2 fruit fly cellular contexts compared by ENCODE assay signal in genomic region chr3R:14311027-14311426, dm6.
TF ChIP-seq lines count a peak whose summit lies in the region.

No protein-coding gene starts in this region.

TF ChIP-seq in whole organism, embryonic, 481 proteins besides CTCF, POLR2A, EP300 and RAD21 (continued from another document and continues in another):
- no peak for TF ChIP-seq HLH54F (GFP tag; optimal IDR thresholded peaks at IDR 0.05; lab: Kevin White, UChicago)
- TF ChIP-seq CG15011 (GFP tag; optimal IDR thresholded peaks at IDR 0.05; lab: Kevin White, UChicago), result no peak
- no peak for TF ChIP-seq CG6254 (GFP tag; optimal IDR thresholded peaks at IDR 0.05; lab: Kevin White, UChicago)
- no peak for TF ChIP-seq CG8359 (GFP tag; optimal IDR thresholded peaks at IDR 0.05; lab: Kevin White, UChicago; ENCODE audit: borderline replicate concordance)
- no peak for TF ChIP-seq CG8281 (tag; optimal IDR thresholded peaks at IDR 0.05; lab: Kevin White, UChicago)
- no peak for TF ChIP-seq sob (GFP tag; IDR thresholded peaks at IDR 0.05; lab: Robert Waterston, UW)
- TF ChIP-seq ttk (GFP tag; IDR thresholded peaks at IDR 0.05; lab: Robert Waterston, UW), result no peak
- no peak for TF ChIP-seq MESR4 (GFP tag; optimal IDR thresholded peaks at IDR 0.05; lab: Kevin White, UChicago)
- TF ChIP-seq CG12219 (GFP tag; optimal IDR thresholded peaks at IDR 0.05; lab: Kevin White, UChicago), result no peak
- TF ChIP-seq Blimp-1 (GFP tag; optimal IDR thresholded peaks at IDR 0.05; lab: Kevin White, UChicago), result peak; percentile 40
- peak; percentile 48 for TF ChIP-seq al (GFP tag; IDR thresholded peaks at IDR 0.05; lab: Robert Waterston, UW)
- peak; percentile 41 for TF ChIP-seq CG2120 (GFP tag; optimal IDR thresholded peaks at IDR 0.05; lab: Kevin White, UChicago)
- TF ChIP-seq Rfx (GFP tag; IDR thresholded peaks at IDR 0.05; lab: Robert Waterston, UW), result peak; percentile 78
- TF ChIP-seq gem (tag; optimal IDR thresholded peaks at IDR 0.05; lab: Kevin White, UChicago), result peak; percentile 54
- TF ChIP-seq CG10979 (tag; optimal IDR thresholded peaks at IDR 0.05; lab: Kevin White, UChicago), result peak; percentile 38
- no peak for TF ChIP-seq hb (GFP tag; IDR thresholded peaks at IDR 0.05; lab: Robert Waterston, UW; ENCODE audit: partially characterized antibody)
- TF ChIP-seq CG2129 (GFP tag; IDR thresholded peaks at IDR 0.05; lab: Robert Waterston, UW; ENCODE audit: partially characterized antibody), result no peak
- TF ChIP-seq Rx (GFP tag; IDR thresholded peaks at IDR 0.05; lab: Robert Waterston, UW), result no peak
- TF ChIP-seq vnd (GFP tag; IDR thresholded peaks at IDR 0.05; lab: Robert Waterston, UW; ENCODE audit: partially characterized antibody), result no peak
- no peak for TF ChIP-seq CG16813 (GFP tag; IDR thresholded peaks at IDR 0.05; lab: Robert Waterston, UW; ENCODE audit: partially characterized antibody)
- TF ChIP-seq CG12104 (GFP tag; optimal IDR thresholded peaks at IDR 0.05; lab: Kevin White, UChicago), result no peak
- TF ChIP-seq Sry-δ (GFP tag; optimal IDR thresholded peaks at IDR 0.05; lab: Kevin White, UChicago), result no peak
- no peak for TF ChIP-seq Sox102F (GFP tag; optimal IDR thresholded peaks at IDR 0.05; lab: Kevin White, UChicago)
- TF ChIP-seq CHES-1-like (GFP tag; optimal IDR thresholded peaks at IDR 0.05; lab: Kevin White, UChicago), result no peak
- no peak for TF ChIP-seq unc-4 (GFP tag; IDR thresholded peaks at IDR 0.05; lab: Robert Waterston, UW; ENCODE audit: partially characterized antibody)
- TF ChIP-seq Lim3 (GFP tag; IDR thresholded peaks at IDR 0.05; lab: Robert Waterston, UW), result no peak
- no peak for TF ChIP-seq CG6854 (GFP tag; optimal IDR thresholded peaks at IDR 0.05; lab: Kevin White, UChicago)
- no peak for TF ChIP-seq CG12236 (GFP tag; optimal IDR thresholded peaks at IDR 0.05; lab: Kevin White, UChicago)
- no peak for TF ChIP-seq CG8478 (optimal IDR thresholded peaks at IDR 0.05; lab: Kevin White, UChicago)
- TF ChIP-seq Optix (GFP tag; IDR thresholded peaks at IDR 0.05; lab: Robert Waterston, UW), result no peak
- no peak for TF ChIP-seq fd96Cb (tag; optimal IDR thresholded peaks at IDR 0.05; lab: Kevin White, UChicago)
- TF ChIP-seq dmrt99B (tag; optimal IDR thresholded peaks at IDR 0.05; lab: Kevin White, UChicago), result no peak
- TF ChIP-seq Ravus (GFP tag; IDR thresholded peaks at IDR 0.05; lab: Robert Waterston, UW), result no peak
- TF ChIP-seq CG3407 (GFP tag; optimal IDR thresholded peaks at IDR 0.05; lab: Kevin White, UChicago), result no peak
- TF ChIP-seq CG4282 (GFP tag; optimal IDR thresholded peaks at IDR 0.05; lab: Kevin White, UChicago), result no peak
- TF ChIP-seq jumu (GFP tag; optimal IDR thresholded peaks at IDR 0.05; lab: Kevin White, UChicago), result peak; percentile 5
- TF ChIP-seq CG15073 (GFP tag; optimal IDR thresholded peaks at IDR 0.05; lab: Kevin White, UChicago), result no peak
- TF ChIP-seq CG17359 (tag; optimal IDR thresholded peaks at IDR 0.05; lab: Kevin White, UChicago), result no peak
- TF ChIP-seq salm (tag; optimal IDR thresholded peaks at IDR 0.05; lab: Kevin White, UChicago), result no peak
- no peak for TF ChIP-seq CG32767 (GFP tag; IDR thresholded peaks at IDR 0.05; lab: Robert Waterston, UW)
- no peak for TF ChIP-seq sr (GFP tag; IDR thresholded peaks at IDR 0.05; lab: Robert Waterston, UW)
- TF ChIP-seq Elba2 (GFP tag; optimal IDR thresholded peaks at IDR 0.05; lab: Kevin White, UChicago), result no peak
- TF ChIP-seq D (optimal IDR thresholded peaks at IDR 0.05; lab: Kevin White, UChicago), result no peak
- no peak for TF ChIP-seq D (GFP tag; optimal IDR thresholded peaks at IDR 0.05; lab: Kevin White, UChicago)
- TF ChIP-seq Dp (GFP tag; optimal IDR thresholded peaks at IDR 0.05; lab: Kevin White, UChicago), result no peak
- no peak for TF ChIP-seq Lpt (GFP tag; optimal IDR thresholded peaks at IDR 0.05; lab: Kevin White, UChicago)
- TF ChIP-seq nau (GFP tag; optimal IDR thresholded peaks at IDR 0.05; lab: Kevin White, UChicago), result no peak
- TF ChIP-seq CG4424 (GFP tag; optimal IDR thresholded peaks at IDR 0.05; lab: Kevin White, UChicago), result no peak
- TF ChIP-seq knrl (GFP tag; IDR thresholded peaks at IDR 0.05; lab: Robert Waterston, UW; ENCODE audit: partially characterized antibody), result no peak
- TF ChIP-seq toy (GFP tag; IDR thresholded peaks at IDR 0.05; lab: Robert Waterston, UW), result no peak
- TF ChIP-seq pho (GFP tag; optimal IDR thresholded peaks at IDR 0.05; lab: Kevin White, UChicago), result no peak
- peak; percentile 33; the same call in 1 of the 2 replicates for TF ChIP-seq danr (GFP tag; IDR thresholded peaks at IDR 0.05; lab: Robert Waterston, UW)
- TF ChIP-seq row (GFP tag; IDR thresholded peaks at IDR 0.05; lab: Robert Waterston, UW), result peak; percentile 45; the same call in 2 of the 3 replicates
- no peak for TF ChIP-seq sc (optimal IDR thresholded peaks at IDR 0.05; lab: Kevin White, UChicago)
- TF ChIP-seq sc (GFP tag; optimal IDR thresholded peaks at IDR 0.05; lab: Kevin White, UChicago), result no peak
- no peak for TF ChIP-seq Oli (tag; optimal IDR thresholded peaks at IDR 0.05; lab: Kevin White, UChicago)
- TF ChIP-seq gro (GFP tag; optimal IDR thresholded peaks at IDR 0.05; lab: Kevin White, UChicago), result peak; percentile 30
- no peak for TF ChIP-seq prd (optimal IDR thresholded peaks at IDR 0.05; lab: Kevin White, UChicago)
- peak; percentile 45; the same call in 1 of the 3 replicates for TF ChIP-seq prd (GFP tag; IDR thresholded peaks at IDR 0.05; lab: Robert Waterston, UW)
- TF ChIP-seq Jarid2 (GFP tag; optimal IDR thresholded peaks at IDR 0.05; lab: Kevin White, UChicago), result no peak
- no peak for TF ChIP-seq CG12769 (tag; optimal IDR thresholded peaks at IDR 0.05; lab: Kevin White, UChicago)
- no peak for TF ChIP-seq gsb (GFP tag; IDR thresholded peaks at IDR 0.05; lab: Robert Waterston, UW)
- no peak for TF ChIP-seq ftz-f1 (GFP tag; optimal IDR thresholded peaks at IDR 0.05; lab: Kevin White, UChicago)
- peak; percentile 75 for TF ChIP-seq CG32532 (GFP tag; IDR thresholded peaks at IDR 0.05; lab: Robert Waterston, UW)
- no peak for TF ChIP-seq ham (GFP tag; IDR thresholded peaks at IDR 0.05; lab: Robert Waterston, UW)
- TF ChIP-seq Dip3 (GFP tag; optimal IDR thresholded peaks at IDR 0.05; lab: Kevin White, UChicago), result peak; percentile 9
- no peak for TF ChIP-seq dimm (GFP tag; IDR thresholded peaks at IDR 0.05; lab: Robert Waterston, UW)
- no peak for TF ChIP-seq sqz (GFP tag; optimal IDR thresholded peaks at IDR 0.05; lab: Kevin White, UChicago)
- TF ChIP-seq CG17612 (GFP tag; IDR thresholded peaks at IDR 0.05; lab: Robert Waterston, UW), result no peak

TF ChIP-seq in whole organism, prepupa, 60 proteins besides CTCF, POLR2A, EP300 and RAD21 (continued from another document):
- TF ChIP-seq spab (GFP tag; optimal IDR thresholded peaks at IDR 0.05; lab: Kevin White, UChicago) (no peak), Lpt (GFP tag; optimal IDR thresholded peaks at IDR 0.05; lab: Kevin White, UChicago) (no peak), CG8632 (GFP tag; optimal IDR thresholded peaks at IDR 0.05; lab: Kevin White, UChicago) (no peak), CG11294 (GFP tag; IDR thresholded peaks at IDR 0.05; lab: Robert Waterston, UW) (no peak), Hr39 (GFP tag; optimal IDR thresholded peaks at IDR 0.05; lab: Kevin White, UChicago) (peak; percentile 45), CG6792 (GFP tag; optimal IDR thresholded peaks at IDR 0.05; lab: Kevin White, UChicago) (no peak), CG7368 (GFP tag; optimal IDR thresholded peaks at IDR 0.05; lab: Kevin White, UChicago) (no peak), CG1621 (tag; optimal IDR thresholded peaks at IDR 0.05; lab: Kevin White, UChicago) (no peak), CG15336 (GFP tag; IDR thresholded peaks at IDR 0.05; lab: Robert Waterston, UW) (peak; percentile 33; the same call in 1 of the 2 replicates), CG34406 (GFP tag; optimal IDR thresholded peaks at IDR 0.05; lab: Kevin White, UChicago) (no peak), svp (GFP tag; lab: Kevin White, UChicago) (no peak), OdsH (GFP tag; optimal IDR thresholded peaks at IDR 0.05; lab: Kevin White, UChicago) (no peak), CG31627 (GFP tag; optimal IDR thresholded peaks at IDR 0.05; lab: Kevin White, UChicago) (peak; percentile 31), Eip78C (GFP tag; lab: Kevin White, UChicago) (peak; percentile 58), Ets96B (tag; optimal IDR thresholded peaks at IDR 0.05; lab: Kevin White, UChicago) (no peak), Hr38 (GFP tag; optimal IDR thresholded peaks at IDR 0.05; lab: Kevin White, UChicago) (no peak), esn (GFP tag; optimal IDR thresholded peaks at IDR 0.05; lab: Kevin White, UChicago) (peak; percentile 46), Sox14 (GFP tag; optimal IDR thresholded peaks at IDR 0.05; lab: Kevin White, UChicago) (no peak), CG6854 (GFP tag; optimal IDR thresholded peaks at IDR 0.05; lab: Kevin White, UChicago) (no peak), net (GFP tag; optimal IDR thresholded peaks at IDR 0.05; lab: Kevin White, UChicago) (no peak), CG10669 (GFP tag; optimal IDR thresholded peaks at IDR 0.05; lab: Kevin White, UChicago) (no peak), Gug (GFP tag; IDR thresholded peaks at IDR 0.05; lab: Robert Waterston, UW) (no peak), salr (GFP tag; optimal IDR thresholded peaks at IDR 0.05; lab: Kevin White, UChicago) (no peak), vri (GFP tag; optimal IDR thresholded peaks at IDR 0.05; lab: Kevin White, UChicago) (no peak), eg (GFP tag; IDR thresholded peaks at IDR 0.05; lab: Robert Waterston, UW) (peak; percentile 18; the same call in 1 of the 3 replicates), CG16779 (tag; optimal IDR thresholded peaks at IDR 0.05; lab: Kevin White, UChicago) (no peak)
